Fruit fly (Drosophila melanogaster) whole organism, prepupa: ENCODE measurements around the gene Mur89F.

ENCODE experiments used
- Blimp-1 ChIP-seq: fragments of 200-800 bp; sonication (Bioruptor generic); optimal IDR thresholded peaks from 3 replicates; lab custom pipeline; 2017; ENCODE audit warnings: missing biosample characterization, missing genetic modification characterization, mild to moderate bottlenecking, moderate library complexity, missing genetic modification reagents
- CG10631 ChIP-seq: fragments of 200-800 bp; sonication (Bioruptor generic); optimal IDR thresholded peaks from 2 replicates; lab custom pipeline; 2016; ENCODE audit warnings: missing biosample characterization, missing genetic modification characterization
- CG10669 ChIP-seq: fragments of 200-800 bp; sonication (Bioruptor generic); optimal IDR thresholded peaks from 3 replicates; lab custom pipeline; 2018; ENCODE audit warnings: missing biosample characterization, mild to moderate bottlenecking, missing genetic modification characterization, moderate library complexity
- CG11294 ChIP-seq: fragments of 200-800 bp; sonication (Bioruptor generic); IDR thresholded peaks from 2 replicates; pipeline ENCODE4 v1.3.6; 2022; ENCODE audit warnings: missing biosample characterization, missing genetic modification characterization
- CG11902 ChIP-seq: fragments of 200-800 bp; sonication (Bioruptor generic); optimal IDR thresholded peaks from 3 replicates; lab custom pipeline; 2016; ENCODE audit warnings: missing biosample characterization, missing genetic modification characterization
- CG15336 ChIP-seq: fragments of 200-800 bp; sonication (Bioruptor generic); IDR thresholded peaks from 2 replicates; pipeline ENCODE4 v1.3.6; 2022; ENCODE audit warnings: missing biosample characterization, missing genetic modification characterization
- CG1621 ChIP-seq: fragments of 200-800 bp; sonication (Bioruptor generic); optimal IDR thresholded peaks from 3 replicates; lab custom pipeline; 2018; ENCODE audit warnings: missing biosample characterization, mild to moderate bottlenecking, missing genetic modification characterization
- CG16779 ChIP-seq: fragments of 200-800 bp; sonication (Bioruptor generic); optimal IDR thresholded peaks from 3 replicates; lab custom pipeline; 2017; ENCODE audit warnings: missing biosample characterization, mild to moderate bottlenecking, missing genetic modification characterization
- CG3032 ChIP-seq: fragments of 200-800 bp; optimal IDR thresholded peaks from 2 replicates; lab custom pipeline; 2019; ENCODE audit warnings: missing biosample characterization, mild to moderate bottlenecking, missing genetic modification characterization, moderate library complexity
- CG32006 ChIP-seq: fragments of 200-800 bp; sonication (Bioruptor generic); optimal IDR thresholded peaks from 3 replicates; lab custom pipeline; 2017; ENCODE audit warnings: missing biosample characterization, mild to moderate bottlenecking, missing genetic modification characterization
- CG34406 ChIP-seq: fragments of 200-800 bp; sonication (Bioruptor generic); optimal IDR thresholded peaks from 3 replicates; lab custom pipeline; 2016; ENCODE audit warnings: missing biosample characterization, missing genetic modification characterization
- CG3919 ChIP-seq: fragments of 200-800 bp; sonication (Bioruptor generic); optimal IDR thresholded peaks from 3 replicates; lab custom pipeline; 2016; ENCODE audit warnings: missing biosample characterization, missing genetic modification characterization
- CG4318 ChIP-seq: fragments of 200-800 bp; sonication (Bioruptor generic); optimal IDR thresholded peaks from 3 replicates; lab custom pipeline; 2017; ENCODE audit warnings: missing biosample characterization, mild to moderate bottlenecking, missing genetic modification characterization
- CG6163 ChIP-seq: fragments of 200-800 bp; sonication (Bioruptor generic); IDR thresholded peaks from 3 replicates; pipeline ENCODE4 v1.3.6; 2022; ENCODE audit warnings: missing biosample characterization, missing genetic modification characterization
- CG6276 ChIP-seq: fragments of 200-800 bp; sonication (Bioruptor generic); optimal IDR thresholded peaks from 2 replicates; lab custom pipeline; 2017; ENCODE audit warnings: missing biosample characterization, mild to moderate bottlenecking, missing genetic modification characterization
- CG6792 ChIP-seq: fragments of 200-800 bp; sonication (Bioruptor generic); optimal IDR thresholded peaks from 3 replicates; lab custom pipeline; 2016; ENCODE audit warnings: missing biosample characterization, missing genetic modification characterization
- CG6808 ChIP-seq: fragments of 200-800 bp; sonication (Bioruptor generic); optimal IDR thresholded peaks from 3 replicates; lab custom pipeline; 2017; ENCODE audit warnings: missing biosample characterization, missing genetic modification characterization, mild to moderate bottlenecking, moderate library complexity, missing genetic modification reagents
- CG6854 ChIP-seq: fragments of 200-800 bp; sonication (Bioruptor generic); optimal IDR thresholded peaks from 2 replicates; lab custom pipeline; 2017; ENCODE audit warnings: missing biosample characterization, mild to moderate bottlenecking, missing genetic modification characterization
- CG7368 ChIP-seq: fragments of 200-800 bp; sonication (Bioruptor generic); optimal IDR thresholded peaks from 3 replicates; lab custom pipeline; 2016; ENCODE audit warnings: missing biosample characterization, missing genetic modification characterization
- CG8119 ChIP-seq: fragments of 200-800 bp; sonication (Bioruptor generic); IDR thresholded peaks from 3 replicates; pipeline ENCODE4 v1.3.6; 2022; ENCODE audit warnings: missing biosample characterization, missing genetic modification characterization
- CG8319 ChIP-seq: fragments of 200-800 bp; sonication (Bioruptor generic); optimal IDR thresholded peaks from 3 replicates; lab custom pipeline; 2016; ENCODE audit warnings: missing biosample characterization, missing genetic modification characterization
- CG8632 ChIP-seq: fragments of 200-800 bp; sonication (Bioruptor generic); optimal IDR thresholded peaks from 3 replicates; lab custom pipeline; 2016; ENCODE audit warnings: missing biosample characterization, missing genetic modification characterization
- CG9139 ChIP-seq: fragments of 200-800 bp; sonication (Bioruptor generic); optimal IDR thresholded peaks from 3 replicates; lab custom pipeline; 2017; ENCODE audit warnings: missing biosample characterization, mild to moderate bottlenecking, missing genetic modification characterization
- Eip75B ChIP-seq: fragments of 200-800 bp; sonication (Bioruptor generic); optimal IDR thresholded peaks from 3 replicates; lab custom pipeline; 2016; ENCODE audit warnings: missing biosample characterization, missing genetic modification characterization
- Eip78C ChIP-seq: fragments of 200-800 bp; sonication (Bioruptor generic); peaks from one replicate; lab custom pipeline; 2016; ENCODE audit warnings: missing biosample characterization, missing genetic modification characterization
- Ets21C ChIP-seq: fragments of 200-800 bp; sonication (Bioruptor generic); optimal IDR thresholded peaks from 3 replicates; lab custom pipeline; 2016; ENCODE audit warnings: missing biosample characterization, missing genetic modification characterization
- Ets96B ChIP-seq: fragments of 200-800 bp; optimal IDR thresholded peaks from 2 replicates; lab custom pipeline; 2019; ENCODE audit warnings: missing biosample characterization, mild to moderate bottlenecking, missing genetic modification characterization, moderate library complexity
- Hr38 ChIP-seq: sonication (Bioruptor generic); optimal IDR thresholded peaks from 2 replicates; lab custom pipeline; 2016; ENCODE audit warnings: missing biosample characterization, missing genetic modification characterization
- Hr4 ChIP-seq: fragments of 200-800 bp; sonication (Bioruptor generic); optimal IDR thresholded peaks from 3 replicates; lab custom pipeline; 2016; ENCODE audit warnings: missing biosample characterization, missing genetic modification characterization
- Lpt ChIP-seq: fragments of 200-800 bp; sonication (Bioruptor generic); optimal IDR thresholded peaks from 3 replicates; lab custom pipeline; 2016; ENCODE audit warnings: missing biosample characterization, missing genetic modification characterization
- Met ChIP-seq: fragments of 200-800 bp; sonication (Bioruptor generic); optimal IDR thresholded peaks from 3 replicates; lab custom pipeline; 2016; ENCODE audit warnings: missing biosample characterization, missing genetic modification characterization
- OdsH ChIP-seq: fragments of 200-800 bp; sonication (Bioruptor generic); optimal IDR thresholded peaks from 3 replicates; lab custom pipeline; 2016; ENCODE audit warnings: missing biosample characterization, missing genetic modification characterization
- Sox102F ChIP-seq: fragments of 200-800 bp; sonication (Bioruptor generic); optimal IDR thresholded peaks from 2 replicates; lab custom pipeline; 2016; ENCODE audit warnings: missing biosample characterization, mild to moderate bottlenecking, missing genetic modification characterization
- Sox14 ChIP-seq: fragments of 200-800 bp; sonication (Bioruptor generic); optimal IDR thresholded peaks from 3 replicates; lab custom pipeline; 2016; ENCODE audit warnings: missing biosample characterization, missing genetic modification characterization
- achi ChIP-seq: fragments of 200-800 bp; sonication (Bioruptor generic); optimal IDR thresholded peaks from 3 replicates; lab custom pipeline; 2016; ENCODE audit warnings: missing biosample characterization, missing genetic modification characterization
- acj6 ChIP-seq: fragments of 200-800 bp; sonication (Bioruptor generic); optimal IDR thresholded peaks from 3 replicates; lab custom pipeline; 2016; ENCODE audit warnings: missing biosample characterization, missing genetic modification characterization
- cyc ChIP-seq: fragments of 200-800 bp; sonication (Bioruptor generic); optimal IDR thresholded peaks from 3 replicates; lab custom pipeline; 2016; ENCODE audit warnings: missing biosample characterization, missing genetic modification characterization
- dsx ChIP-seq: fragments of 200-800 bp; optimal IDR thresholded peaks from 3 replicates; lab custom pipeline; 2019; ENCODE audit warnings: missing biosample characterization, mild to moderate bottlenecking, missing genetic modification characterization, moderate library complexity; ENCODE audit not compliant: poor library complexity, severe bottlenecking
- eg ChIP-seq: fragments of 200-800 bp; sonication (Bioruptor generic); IDR thresholded peaks from 3 replicates; pipeline ENCODE4 v1.3.6; 2022; ENCODE audit warnings: missing biosample characterization, missing genetic modification characterization
- esn ChIP-seq: fragments of 200-800 bp; sonication (Bioruptor generic); optimal IDR thresholded peaks from 2 replicates; lab custom pipeline; 2016; ENCODE audit warnings: missing biosample characterization, mild to moderate bottlenecking, missing genetic modification characterization, moderate library complexity
- fd59A ChIP-seq: fragments of 200-800 bp; sonication (Bioruptor generic); optimal IDR thresholded peaks from 2 replicates; lab custom pipeline; 2017; ENCODE audit warnings: missing biosample characterization, mild to moderate bottlenecking, missing genetic modification characterization, missing genetic modification reagents
- fkh ChIP-seq: fragments of 200-800 bp; sonication (Bioruptor generic); optimal IDR thresholded peaks from 3 replicates; lab custom pipeline; 2017; ENCODE audit warnings: missing biosample characterization, mild to moderate bottlenecking, missing genetic modification characterization, moderate library complexity
- lz ChIP-seq: fragments of 200-800 bp; sonication (Bioruptor generic); optimal IDR thresholded peaks from 3 replicates; lab custom pipeline; 2016; ENCODE audit warnings: missing biosample characterization, missing genetic modification characterization
- net ChIP-seq: fragments of 200-800 bp; sonication (Bioruptor generic); optimal IDR thresholded peaks from 3 replicates; lab custom pipeline; 2016; ENCODE audit warnings: missing biosample characterization, missing genetic modification characterization
- pdm3 ChIP-seq: fragments of 200-800 bp; sonication (Bioruptor generic); optimal IDR thresholded peaks from 3 replicates; lab custom pipeline; 2016; ENCODE audit warnings: missing biosample characterization, missing genetic modification characterization
- salr ChIP-seq, 2 experiments: fragments of 200-800 bp; sonication (Bioruptor generic); optimal IDR thresholded peaks; 3 replicates each; lab custom pipeline; 2016 to 2018; ENCODE audit warnings: missing biosample characterization in 2 of 2, missing genetic modification characterization in 2 of 2, mild to moderate bottlenecking in 1 of 2
- spab ChIP-seq: fragments of 200-800 bp; sonication (Bioruptor generic); optimal IDR thresholded peaks from 2 replicates; lab custom pipeline; 2017; ENCODE audit warnings: missing biosample characterization, mild to moderate bottlenecking, missing genetic modification characterization, missing genetic modification reagents
- ss ChIP-seq, 2 experiments: fragments of 200-800 bp; sonication (Bioruptor generic); optimal IDR thresholded peaks; 2 replicates in 1 of 2; 3 replicates in 1 of 2; lab custom pipeline; 2017 to 2018; ENCODE audit warnings: mild to moderate bottlenecking in 2 of 2, missing biosample characterization in 2 of 2, missing genetic modification characterization in 2 of 2, moderate library complexity in 1 of 2
- svp ChIP-seq: fragments of 200-800 bp; sonication (Bioruptor generic); peaks from one replicate; lab custom pipeline; 2016; ENCODE audit warnings: missing biosample characterization, missing genetic modification characterization
- topi ChIP-seq: fragments of 200-800 bp; sonication (Bioruptor generic); optimal IDR thresholded peaks from 3 replicates; lab custom pipeline; 2016; ENCODE audit warnings: missing biosample characterization, missing genetic modification characterization
- vri ChIP-seq: fragments of 200-800 bp; sonication (Bioruptor generic); optimal IDR thresholded peaks from 3 replicates; lab custom pipeline; 2016; ENCODE audit warnings: missing biosample characterization, mild to moderate bottlenecking, missing genetic modification characterization

Gene Mur89F

dm6 chr3R:17117607-17118327 lies 84.2 kb downstream of the Mur89F start:
- TF ChIP-seq CG6163 (GFP tag; lab: Robert Waterston, UW) = 0 out of 3 replicates have a peak, but pooled peaks have one; percentile 33
- TF ChIP-seq salr (GFP tag; optimal IDR thresholded peaks at IDR 0.05; lab: Kevin White, UChicago) = peak; percentile 3 to 23
- peak; percentile 92 for TF ChIP-seq Eip78C (GFP tag; lab: Kevin White, UChicago)
- peak; percentile 48 for TF ChIP-seq CG6792 (GFP tag; lab: Kevin White, UChicago)
- TF ChIP-seq ss (GFP tag; optimal IDR thresholded peaks at IDR 0.05; lab: Kevin White, UChicago) = peak; percentile 32 to 38
- TF ChIP-seq acj6 (GFP tag; lab: Kevin White, UChicago) = peak; percentile 64
- peak; percentile 57 for TF ChIP-seq cyc (GFP tag; lab: Kevin White, UChicago)
- TF ChIP-seq CG4318 (GFP tag; lab: Kevin White, UChicago) = peak; percentile 44
- TF ChIP-seq spab (GFP tag; lab: Kevin White, UChicago) = peak; percentile 61
- TF ChIP-seq Blimp-1 = peak; percentile 15
- TF ChIP-seq achi = peak; percentile 58
- TF ChIP-seq topi (GFP tag; lab: Kevin White, UChicago) = peak; percentile 79
- TF ChIP-seq dsx = peak; percentile 63
- peak; percentile 68 for TF ChIP-seq lz (GFP tag; lab: Kevin White, UChicago)
- peak; percentile 14 for TF ChIP-seq CG6854 (GFP tag; lab: Kevin White, UChicago)
- TF ChIP-seq Ets21C (GFP tag; lab: Kevin White, UChicago) = peak; percentile 38
- TF ChIP-seq Sox102F (GFP tag; lab: Kevin White, UChicago) = peak; percentile 77
- TF ChIP-seq CG8632 (GFP tag; lab: Kevin White, UChicago) = peak; percentile 51
- TF ChIP-seq CG11902 (GFP tag; lab: Kevin White, UChicago) = peak; percentile 43
- TF ChIP-seq esn (GFP tag; lab: Kevin White, UChicago) = peak; percentile 83
- TF ChIP-seq CG1621 = peak; percentile 10
- TF ChIP-seq vri = peak; percentile 62
- TF ChIP-seq CG16779 = no peak
- peak; percentile 33 for TF ChIP-seq CG8319 (GFP tag; lab: Kevin White, UChicago)
- TF ChIP-seq Hr4 (GFP tag; lab: Kevin White, UChicago) = peak; percentile 35
- TF ChIP-seq Ets96B (tag; lab: Kevin White, UChicago) = peak; percentile 59
- TF ChIP-seq fd59A (GFP tag; lab: Kevin White, UChicago) = peak; percentile 69
- TF ChIP-seq CG3919 = peak; percentile 55
- TF ChIP-seq CG15336 (GFP tag; lab: Robert Waterston, UW) = no peak
- peak; percentile 54 for TF ChIP-seq CG34406 (GFP tag; lab: Kevin White, UChicago)
- TF ChIP-seq svp (GFP tag; lab: Kevin White, UChicago) = peak; percentile 91
- TF ChIP-seq Hr38 (GFP tag; lab: Kevin White, UChicago) = no peak
- TF ChIP-seq net (GFP tag; lab: Kevin White, UChicago) = peak; percentile 54
- TF ChIP-seq CG9139 (GFP tag; lab: Kevin White, UChicago) = peak; percentile 39
- peak; percentile 58 for TF ChIP-seq OdsH (GFP tag; lab: Kevin White, UChicago)
- TF ChIP-seq Met = peak; percentile 83
- TF ChIP-seq Lpt (GFP tag; lab: Kevin White, UChicago) = no peak
- TF ChIP-seq CG6808 = peak; percentile 65
- TF ChIP-seq CG10631 (GFP tag; lab: Kevin White, UChicago) = peak; percentile 43
- peak; percentile 75 for TF ChIP-seq Sox14 (GFP tag; lab: Kevin White, UChicago)
- TF ChIP-seq eg (GFP tag; lab: Robert Waterston, UW) = no peak
- peak; percentile 57 for TF ChIP-seq Eip75B (GFP tag; lab: Kevin White, UChicago)
- peak; percentile 52 for TF ChIP-seq CG10669
- peak; percentile 74 for TF ChIP-seq CG3032 (tag; lab: Kevin White, UChicago)
- no peak for TF ChIP-seq CG11294 (GFP tag; lab: Robert Waterston, UW)
- TF ChIP-seq pdm3 (GFP tag; lab: Kevin White, UChicago) = peak; percentile 71
- TF ChIP-seq fkh (GFP tag; lab: Kevin White, UChicago) = peak; percentile 50
- no peak for TF ChIP-seq CG8119 (GFP tag; lab: Robert Waterston, UW)
- TF ChIP-seq CG6276 (GFP tag; lab: Kevin White, UChicago) = peak; percentile 37
- peak; percentile 63 for TF ChIP-seq CG32006 (GFP tag; lab: Kevin White, UChicago)
- TF ChIP-seq CG7368 (GFP tag; lab: Kevin White, UChicago) = no peak
